Fruit fly (Drosophila melanogaster): Measurements from ENCODE around the gene Clic.

- TF ChIP-seq CG9797 (GFP tag; optimal IDR thresholded peaks at IDR 0.05) (no peak), NFAT (GFP tag; IDR thresholded peaks at IDR 0.05) (no peak), hb (GFP tag; IDR thresholded peaks at IDR 0.05; ENCODE audit: partially characterized antibody) (no peak), CG15601 (tag; optimal IDR thresholded peaks at IDR 0.05) (no peak), so (GFP tag; IDR thresholded peaks at IDR 0.05) (no peak), CG15514 (GFP tag; optimal IDR thresholded peaks at IDR 0.05) (no peak), CG2712 (tag; optimal IDR thresholded peaks at IDR 0.05) (no peak), Hr3 (GFP tag; optimal IDR thresholded peaks at IDR 0.05) (no peak), CTCF (GFP tag; optimal IDR thresholded peaks at IDR 0.05) (no peak), CG17912 (GFP tag; optimal IDR thresholded peaks at IDR 0.05) (no peak), CG42726 (GFP tag; IDR thresholded peaks at IDR 0.05; ENCODE audit: partially characterized antibody) (no peak), kay (GFP tag; optimal IDR thresholded peaks at IDR 0.05) (no peak)
Measured at dm6 chrX:13791011-13791410, 31.1 kb downstream of the Clic start, which contains the start of gene CG10993.
